Worm (Caenorhabditis elegans) whole organism, L1 larva: ENCODE measurements around the gene str-2.

Experiments used
- aly-2 ChIP-seq: fragments of 150-350 bp; optimal IDR thresholded peaks from 2 replicates; lab custom pipeline; 2014; ENCODE audit warnings: missing biosample characterization, missing genetic modification characterization
- ama-1 ChIP-seq: fragments of 150-350 bp; optimal IDR thresholded peaks from 2 replicates; lab custom pipeline; 2014
- ces-1 ChIP-seq: fragments of 150-350 bp; optimal IDR thresholded peaks from 2 replicates; lab custom pipeline; 2014; ENCODE audit warnings: missing biosample characterization, missing genetic modification reagents, missing genetic modification characterization
- dpl-1 ChIP-seq, 3 experiments: fragments of 150-350 bp in 2 of 3; sonication (generic microtip) in 1 of 3; optimal IDR thresholded peaks; 2 replicates each; lab custom pipeline; 2014 to 2017; ENCODE audit warnings: missing biosample characterization in 3 of 3, missing genetic modification characterization in 3 of 3, missing genetic modification reagents in 3 of 3
- egl-27 ChIP-seq, 2 experiments: fragments of 150-350 bp in 1 of 2; sonication (generic microtip); optimal IDR thresholded peaks; 3 replicates each; lab custom pipeline; 2017 to 2018; ENCODE audit warnings: missing biosample characterization in 2 of 2, missing genetic modification characterization in 2 of 2, missing genetic modification reagents in 2 of 2
- ets-5 ChIP-seq: fragments of 200-800 bp; sonication (Bioruptor generic); IDR thresholded peaks from 2 replicates; pipeline ENCODE4 v1.3.6; 2022; ENCODE audit warnings: missing genetic modification characterization, missing compliant biosample characterization
- fkh-10 ChIP-seq: sonication (generic microtip); optimal IDR thresholded peaks from 2 replicates; lab custom pipeline; 2017; ENCODE audit warnings: missing biosample characterization, missing genetic modification reagents, missing genetic modification characterization
- lin-15B ChIP-seq: fragments of 150-350 bp; sonication (generic microtip); optimal IDR thresholded peaks from 3 replicates; lab custom pipeline; 2014; ENCODE audit warnings: missing biosample characterization, missing genetic modification characterization
- nhr-11 ChIP-seq: fragments of 150-350 bp; optimal IDR thresholded peaks from 2 replicates; lab custom pipeline; 2014; ENCODE audit warnings: missing biosample characterization, missing genetic modification characterization
- nhr-12 ChIP-seq: sonication (generic microtip); optimal IDR thresholded peaks from 2 replicates; lab custom pipeline; 2017; ENCODE audit warnings: missing biosample characterization, missing genetic modification characterization
- nhr-90 ChIP-seq: sonication (generic microtip); optimal IDR thresholded peaks from 2 replicates; lab custom pipeline; 2016; ENCODE audit warnings: mild to moderate bottlenecking, missing genetic modification characterization, missing compliant biosample characterization; ENCODE audit not compliant: poor library complexity
- snu-23 ChIP-seq: sonication (generic microtip); optimal IDR thresholded peaks from 2 replicates; lab custom pipeline; 2016; ENCODE audit warnings: missing genetic modification characterization, missing compliant biosample characterization
- unc-62 ChIP-seq: fragments of 150-350 bp; optimal IDR thresholded peaks from 2 replicates; lab custom pipeline; 2014; ENCODE audit warnings: missing biosample characterization, missing genetic modification reagents, missing genetic modification characterization

DNA sequence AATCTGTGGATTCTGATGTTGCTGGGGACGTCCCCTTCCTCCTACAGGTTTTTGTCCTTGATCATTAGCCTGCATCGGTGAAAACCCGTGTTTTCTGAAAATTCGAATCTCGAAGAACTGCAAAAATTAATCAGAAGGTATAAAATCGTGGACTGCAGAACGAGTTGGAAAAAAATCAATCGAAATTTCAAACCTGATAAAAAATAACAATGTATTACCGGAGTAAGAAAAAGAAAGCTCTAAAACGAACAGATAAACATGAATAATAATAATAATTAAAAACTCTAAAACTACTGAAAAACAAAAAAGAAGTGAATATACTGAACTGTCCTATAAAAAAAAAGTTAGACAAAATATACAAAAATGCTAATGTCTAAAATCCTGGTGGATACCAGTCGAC lies 41.1 kb downstream of the str-2 start, which contains the start of gene F46B6.5:
- TF ChIP-seq aly-2 (tag; lab: Kevin White, UChicago) (no peak), unc-62 (GFP tag; lab: Kevin White, UChicago) (no peak), lin-15B (no peak), fkh-10 (GFP tag; lab: Kevin White, UChicago) (no peak), ets-5 (GFP tag; lab: Robert Waterston, UW) (no peak), egl-27 (tag; optimal IDR thresholded peaks at IDR 0.05; lab: Kevin White, UChicago) (no peak), nhr-90 (tag; lab: Kevin White, UChicago) (no peak), nhr-11 (no peak), ces-1 (no peak), dpl-1 (GFP tag; optimal IDR thresholded peaks at IDR 0.05; lab: Kevin White, UChicago) (no peak), snu-23 (GFP tag; lab: Kevin White, UChicago) (no peak), nhr-12 (no peak), ama-1 (lab: Kevin White, UChicago) (no peak)
